Worm (Caenorhabditis elegans): Measurements from ENCODE around the gene rol-1.

DNA sequence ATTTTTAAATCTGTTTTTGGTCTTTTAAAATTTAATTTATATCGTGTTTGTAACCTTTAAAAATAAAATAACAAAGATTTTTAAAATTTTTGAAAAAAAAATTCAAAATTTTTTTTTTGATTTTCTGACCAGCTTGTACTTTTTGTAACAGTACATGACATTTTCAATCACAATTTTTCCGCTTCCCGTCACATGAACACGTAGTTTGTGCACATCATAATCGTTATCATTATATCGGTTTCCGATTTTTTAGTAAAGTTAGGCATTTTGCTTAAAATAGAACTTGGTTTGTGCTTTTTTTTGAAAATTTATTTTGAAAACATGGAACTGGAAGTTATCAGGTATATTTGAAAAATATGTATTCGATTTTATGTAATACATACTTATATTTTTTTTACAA lies 14.4 kb downstream of the rol-1 start:
- TF ChIP-seq fkh-4 (tag; optimal IDR thresholded peaks at IDR 0.05; ENCODE audit: borderline replicate concordance) (no peak), C16A3.4 (tag; optimal IDR thresholded peaks at IDR 0.05) (no peak), unc-62 (GFP tag; optimal IDR thresholded peaks at IDR 0.05) (no peak), lin-15B (tag; optimal IDR thresholded peaks at IDR 0.05) (no peak), nhr-28 (tag; optimal IDR thresholded peaks at IDR 0.05) (no peak), ztf-4 (tag; optimal IDR thresholded peaks at IDR 0.05) (no peak), aha-1 (tag; optimal IDR thresholded peaks at IDR 0.05) (no peak), nhr-77 (tag; optimal IDR thresholded peaks at IDR 0.05) (no peak), unc-130 (tag; optimal IDR thresholded peaks at IDR 0.05) (no peak)

Measured in whole organism, L1 larva.